Fruit fly (Drosophila melanogaster): Measurements from ENCODE around the gene Elp4.

Gene Elp4

dm6 chr2L:5489757-5490359, 34.1 kb upstream of the Elp4 start:
- no peak for TF ChIP-seq OdsH (GFP tag; optimal IDR thresholded peaks at IDR 0.05)
- peak; percentile 37 for TF ChIP-seq woc (GFP tag; optimal IDR thresholded peaks at IDR 0.05)

- TF ChIP-seq lola (GFP tag; optimal IDR thresholded peaks at IDR 0.05) (no peak), N (GFP tag; optimal IDR thresholded peaks at IDR 0.05) (no peak), br (GFP tag; optimal IDR thresholded peaks at IDR 0.05) (peak; percentile 10), Abd-B (GFP tag; optimal IDR thresholded peaks at IDR 0.05) (no peak), CG9705 (GFP tag; optimal IDR thresholded peaks at IDR 0.05) (no peak), OdsH (GFP tag; optimal IDR thresholded peaks at IDR 0.05) (no peak), psq (GFP tag; optimal IDR thresholded peaks at IDR 0.05) (peak; percentile 13), ey (GFP tag; optimal IDR thresholded peaks at IDR 0.05) (peak; percentile 11), jim (GFP tag; optimal IDR thresholded peaks at IDR 0.05) (no peak), Dfd (GFP tag; optimal IDR thresholded peaks at IDR 0.05) (no peak), Rel (GFP tag; optimal IDR thresholded peaks at IDR 0.05) (no peak), Rel (tag; optimal IDR thresholded peaks at IDR 0.05) (no peak), Dif (GFP tag; optimal IDR thresholded peaks at IDR 0.05; ENCODE audit: partially characterized antibody) (no peak), usp (GFP tag; optimal IDR thresholded peaks at IDR 0.05) (no peak), Jra (GFP tag; optimal IDR thresholded peaks at IDR 0.05) (no peak), GATAd (GFP tag; optimal IDR thresholded peaks at IDR 0.05) (no peak), dsf (GFP tag; optimal IDR thresholded peaks at IDR 0.05; ENCODE audit: borderline replicate concordance) (no peak), h (GFP tag; optimal IDR thresholded peaks at IDR 0.05) (peak; percentile 33), sage (GFP tag; optimal IDR thresholded peaks at IDR 0.05) (no peak), brk (GFP tag; optimal IDR thresholded peaks at IDR 0.05) (no peak), CrebA (GFP tag; optimal IDR thresholded peaks at IDR 0.05; ENCODE audit: borderline replicate concordance) (no peak), fru (GFP tag; optimal IDR thresholded peaks at IDR 0.05) (peak; percentile 28), CG32264 (GFP tag; optimal IDR thresholded peaks at IDR 0.05) (no peak), Hnf4 (GFP tag; optimal IDR thresholded peaks at IDR 0.05) (peak; percentile 27), Vsx2 (GFP tag; optimal IDR thresholded peaks at IDR 0.05; ENCODE audit: partially characterized antibody) (no peak), foxo (GFP tag; optimal IDR thresholded peaks at IDR 0.05) (peak in 1 of 2 experiments; percentile 51), HLH106 (tag; optimal IDR thresholded peaks at IDR 0.05) (peak; percentile 4), Myc (optimal IDR thresholded peaks at IDR 0.05) (no peak), Hr78 (GFP tag; optimal IDR thresholded peaks at IDR 0.05) (no peak), Mio (GFP tag; optimal IDR thresholded peaks at IDR 0.05) (no peak), tai (GFP tag; optimal IDR thresholded peaks at IDR 0.05) (no peak), rgr (GFP tag; optimal IDR thresholded peaks at IDR 0.05) (peak; percentile 31), dl (GFP tag; optimal IDR thresholded peaks at IDR 0.05; ENCODE audit: insufficient read depth in 1 of 2, partially characterized antibody in 2 of 2) (no peak), pan (optimal IDR thresholded peaks at IDR 0.05) (no peak), Sp1 (GFP tag; optimal IDR thresholded peaks at IDR 0.05) (no peak), dmrt93B (GFP tag; optimal IDR thresholded peaks at IDR 0.05) (no peak), sv (GFP tag; optimal IDR thresholded peaks at IDR 0.05) (no peak), Hr83 (GFP tag; optimal IDR thresholded peaks at IDR 0.05; ENCODE audit: poor library complexity, severe bottlenecking) (no peak), woc (GFP tag; optimal IDR thresholded peaks at IDR 0.05) (no peak)
These were observed 32.7 kb upstream of the Elp4 start for dm6 chr2L:5491220-5491619.

dm6 chr2L:5492924-5493323, 31.0 kb upstream of the Elp4 start:
- TF ChIP-seq sv (GFP tag; optimal IDR thresholded peaks at IDR 0.05) (no peak), CrebA (GFP tag; optimal IDR thresholded peaks at IDR 0.05; ENCODE audit: borderline replicate concordance) (no peak), Abd-B (GFP tag; optimal IDR thresholded peaks at IDR 0.05) (no peak), psq (GFP tag; optimal IDR thresholded peaks at IDR 0.05) (peak; percentile 73), tai (GFP tag; optimal IDR thresholded peaks at IDR 0.05) (peak; percentile 66), CG32264 (GFP tag; optimal IDR thresholded peaks at IDR 0.05) (peak; percentile 34), Dif (GFP tag; optimal IDR thresholded peaks at IDR 0.05; ENCODE audit: partially characterized antibody) (no peak), lola (GFP tag; optimal IDR thresholded peaks at IDR 0.05) (no peak), pan (optimal IDR thresholded peaks at IDR 0.05) (no peak), Mio (GFP tag; optimal IDR thresholded peaks at IDR 0.05) (no peak), Rel (GFP tag; optimal IDR thresholded peaks at IDR 0.05) (no peak), Rel (tag; optimal IDR thresholded peaks at IDR 0.05) (peak; percentile 29), CG9705 (GFP tag; optimal IDR thresholded peaks at IDR 0.05) (peak; percentile 68), ey (GFP tag; optimal IDR thresholded peaks at IDR 0.05) (peak; percentile 82), Hr83 (GFP tag; optimal IDR thresholded peaks at IDR 0.05; ENCODE audit: poor library complexity, severe bottlenecking) (no peak), Jra (GFP tag; optimal IDR thresholded peaks at IDR 0.05) (peak; percentile 64), br (GFP tag; optimal IDR thresholded peaks at IDR 0.05) (peak; percentile 81), dsf (GFP tag; optimal IDR thresholded peaks at IDR 0.05; ENCODE audit: borderline replicate concordance) (no peak), h (GFP tag; optimal IDR thresholded peaks at IDR 0.05) (peak; percentile 85), Myc (optimal IDR thresholded peaks at IDR 0.05) (no peak), usp (GFP tag; optimal IDR thresholded peaks at IDR 0.05) (no peak), sage (GFP tag; optimal IDR thresholded peaks at IDR 0.05) (peak; percentile 35), fru (GFP tag; optimal IDR thresholded peaks at IDR 0.05) (peak; percentile 89), Hr78 (GFP tag; optimal IDR thresholded peaks at IDR 0.05) (no peak), Hnf4 (GFP tag; optimal IDR thresholded peaks at IDR 0.05) (peak; percentile 85), dmrt93B (GFP tag; optimal IDR thresholded peaks at IDR 0.05) (peak; percentile 68), Dfd (GFP tag; optimal IDR thresholded peaks at IDR 0.05) (no peak), jim (GFP tag; optimal IDR thresholded peaks at IDR 0.05) (no peak), HLH106 (tag; optimal IDR thresholded peaks at IDR 0.05) (peak; percentile 86), N (GFP tag; optimal IDR thresholded peaks at IDR 0.05) (no peak), Sp1 (GFP tag; optimal IDR thresholded peaks at IDR 0.05) (peak; percentile 82), dl (GFP tag; optimal IDR thresholded peaks at IDR 0.05; ENCODE audit: insufficient read depth in 1 of 2, partially characterized antibody in 2 of 2) (no peak), rgr (GFP tag; optimal IDR thresholded peaks at IDR 0.05) (peak; percentile 82), brk (GFP tag; optimal IDR thresholded peaks at IDR 0.05) (peak; percentile 62), OdsH (GFP tag; optimal IDR thresholded peaks at IDR 0.05) (peak; percentile 77), Vsx2 (GFP tag; optimal IDR thresholded peaks at IDR 0.05; ENCODE audit: partially characterized antibody) (no peak), woc (GFP tag; optimal IDR thresholded peaks at IDR 0.05) (peak; percentile 80), GATAd (GFP tag; optimal IDR thresholded peaks at IDR 0.05) (no peak), foxo (GFP tag; optimal IDR thresholded peaks at IDR 0.05) (peak in 1 of 2 experiments; percentile 87)
